Worm (Caenorhabditis elegans) whole organism, early embryonic: Measurements from ENCODE around the gene str-247.

Experiments
- B0310.2 ChIP-seq: sonication (generic microtip); optimal IDR thresholded peaks from 2 replicates; lab custom pipeline; 2016; ENCODE audit warnings: mild to moderate bottlenecking, missing genetic modification characterization, missing compliant biosample characterization
- F13C5.2 ChIP-seq: sonication (generic microtip); optimal IDR thresholded peaks from 2 replicates; lab custom pipeline; 2017; ENCODE audit warnings: mild to moderate bottlenecking, missing genetic modification characterization, inconsistent platforms, missing compliant biosample characterization
- aly-1 ChIP-seq: sonication (generic microtip); optimal IDR thresholded peaks from 2 replicates; lab custom pipeline; 2016; ENCODE audit warnings: missing genetic modification characterization, missing compliant biosample characterization
- ama-1 ChIP-seq: fragments of 150-350 bp; optimal IDR thresholded peaks from 2 replicates; lab custom pipeline; 2014
- ceh-13 ChIP-seq: fragments of 200-800 bp; sonication (Bioruptor generic); optimal IDR thresholded peaks from 2 replicates; lab custom pipeline; 2018; ENCODE audit warnings: mild to moderate bottlenecking, missing genetic modification characterization, missing compliant biosample characterization
- ceh-36 ChIP-seq: sonication (generic microtip); optimal IDR thresholded peaks from 2 replicates; lab custom pipeline; 2016; ENCODE audit warnings: missing genetic modification characterization, inconsistent platforms, missing compliant biosample characterization
- ets-7 ChIP-seq: sonication (generic microtip); optimal IDR thresholded peaks from 2 replicates; lab custom pipeline; 2016; ENCODE audit warnings: missing genotype, missing genetic modification characterization, missing compliant biosample characterization
- flt-1 ChIP-seq: fragments of 200-800 bp; sonication (Bioruptor generic); IDR thresholded peaks from 2 replicates; pipeline ENCODE4 v1.3.6; 2022; ENCODE audit warnings: missing genetic modification characterization, missing compliant biosample characterization
- hmbx-1 ChIP-seq: sonication (generic microtip); optimal IDR thresholded peaks from 2 replicates; lab custom pipeline; 2016; ENCODE audit warnings: mild to moderate bottlenecking, missing genetic modification characterization, missing compliant biosample characterization
- hmg-4 ChIP-seq: fragments of 200-800 bp; sonication (Bioruptor generic); optimal IDR thresholded peaks from 2 replicates; lab custom pipeline; 2018; ENCODE audit warnings: mild to moderate bottlenecking, missing genetic modification characterization, missing compliant biosample characterization
- hnd-1 ChIP-seq: sonication (generic microtip); optimal IDR thresholded peaks from 2 replicates; lab custom pipeline; 2016; ENCODE audit warnings: missing genetic modification characterization, missing compliant biosample characterization
- pes-1 ChIP-seq: fragments of 200-800 bp; sonication (Bioruptor generic); IDR thresholded peaks from 2 replicates; pipeline ENCODE4 v1.3.6; 2022; ENCODE audit warnings: missing genetic modification reagents, missing genetic modification characterization, missing compliant biosample characterization
- scrt-1 ChIP-seq: fragments of 200-800 bp; sonication (Bioruptor generic); IDR thresholded peaks from 2 replicates; pipeline ENCODE4 v1.3.6; 2022; ENCODE audit warnings: missing genetic modification characterization, missing compliant biosample characterization
- sea-1 ChIP-seq: fragments of 200-800 bp; sonication (Bioruptor generic); conservative IDR thresholded peaks from 2 replicates; pipeline ENCODE4 v1.3.6; 2022; ENCODE audit warnings: missing genetic modification characterization, missing compliant biosample characterization
- tbx-11 ChIP-seq: fragments of 200-800 bp; sonication (Bioruptor generic); IDR thresholded peaks from 2 replicates; pipeline ENCODE4 v1.3.6; 2022; ENCODE audit warnings: missing genetic modification characterization, missing compliant biosample characterization
- tbx-37 ChIP-seq: fragments of 200-800 bp; sonication (Bioruptor generic); conservative IDR thresholded peaks from 2 replicates; pipeline ENCODE4 v1.3.6; 2022; ENCODE audit warnings: missing genetic modification reagents, missing genetic modification characterization, missing compliant biosample characterization
- tra-4 ChIP-seq: sonication (generic microtip); optimal IDR thresholded peaks from 2 replicates; lab custom pipeline; 2017; ENCODE audit warnings: missing genetic modification characterization, missing compliant biosample characterization

The str-247 gene

ce11 chrV:3921635-3922034 is 32.2 kb upstream of the str-247 start, which contains the start of gene srx-65:
TSS of gene srx-65 (plus strand) at chrV:3921935.
- no peak for TF ChIP-seq ceh-13 (GFP tag; lab: Kevin White, UChicago)
- no peak for TF ChIP-seq ets-7
- TF ChIP-seq tbx-37 (GFP tag; lab: Robert Waterston, UW): no peak
- TF ChIP-seq B0310.2 (tag; lab: Kevin White, UChicago): no peak
- no peak for TF ChIP-seq tbx-11 (GFP tag; lab: Robert Waterston, UW)
- no peak for TF ChIP-seq hmbx-1 (tag; lab: Kevin White, UChicago)
- no peak for TF ChIP-seq F13C5.2
- no peak for TF ChIP-seq sea-1 (GFP tag; lab: Robert Waterston, UW)
- TF ChIP-seq pes-1 (GFP tag; lab: Robert Waterston, UW): no peak
- TF ChIP-seq hnd-1 (tag; lab: Kevin White, UChicago): no peak
- no peak for TF ChIP-seq scrt-1 (GFP tag; lab: Robert Waterston, UW)
- TF ChIP-seq ceh-36 (tag; lab: Kevin White, UChicago): no peak
- no peak for TF ChIP-seq aly-1 (tag; lab: Kevin White, UChicago)
- no peak for TF ChIP-seq hmg-4 (GFP tag; lab: Kevin White, UChicago)
- no peak for TF ChIP-seq tra-4

ce11 chrV:3922547-3922946 is 31.3 kb upstream of the str-247 start:
- TF ChIP-seq tbx-37 (GFP tag; lab: Robert Waterston, UW): no peak
- no peak for TF ChIP-seq pes-1 (GFP tag; lab: Robert Waterston, UW)
- TF ChIP-seq aly-1 (tag; lab: Kevin White, UChicago): no peak
- no peak for TF ChIP-seq ceh-13 (GFP tag; lab: Kevin White, UChicago)
- no peak for TF ChIP-seq flt-1 (GFP tag; lab: Robert Waterston, UW)
- TF ChIP-seq hmbx-1 (tag; lab: Kevin White, UChicago): no peak
- no peak for TF ChIP-seq ets-7
- TF ChIP-seq tbx-11 (GFP tag; lab: Robert Waterston, UW): no peak
- TF ChIP-seq sea-1 (GFP tag; lab: Robert Waterston, UW): no peak
- no peak for TF ChIP-seq scrt-1 (GFP tag; lab: Robert Waterston, UW)
- TF ChIP-seq ama-1: no peak
- TF ChIP-seq B0310.2 (tag; lab: Kevin White, UChicago): no peak
- TF ChIP-seq F13C5.2: no peak
- TF ChIP-seq hnd-1 (tag; lab: Kevin White, UChicago): no peak
- no peak for TF ChIP-seq tra-4
- no peak for TF ChIP-seq ceh-36 (tag; lab: Kevin White, UChicago)
- no peak for TF ChIP-seq hmg-4 (GFP tag; lab: Kevin White, UChicago)

DNA sequence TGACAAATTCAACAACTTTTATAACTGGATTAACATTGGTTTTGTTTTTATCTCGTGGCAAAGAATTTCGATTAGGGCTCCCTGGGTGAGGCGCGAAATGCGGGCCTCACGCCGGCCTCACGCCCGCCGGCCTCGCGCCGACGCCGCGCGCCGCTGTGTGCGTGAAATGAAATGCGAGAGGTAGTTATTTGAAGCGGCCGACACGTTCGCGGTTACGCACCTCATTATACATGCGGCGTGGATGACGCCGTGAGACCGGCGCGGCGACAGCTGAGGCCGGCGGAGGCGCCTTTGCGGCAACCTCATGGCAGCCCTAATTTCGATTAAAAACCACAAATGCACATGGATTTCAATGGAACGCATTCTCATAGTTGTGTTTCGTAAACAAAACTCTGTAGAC is 26.3 kb upstream of the str-247 start:
- no peak for TF ChIP-seq ceh-36 (tag; lab: Kevin White, UChicago)
- TF ChIP-seq tbx-37 (GFP tag; lab: Robert Waterston, UW): no peak
- TF ChIP-seq tra-4: no peak
- TF ChIP-seq aly-1 (tag; lab: Kevin White, UChicago): no peak
- no peak for TF ChIP-seq F13C5.2

DNA sequence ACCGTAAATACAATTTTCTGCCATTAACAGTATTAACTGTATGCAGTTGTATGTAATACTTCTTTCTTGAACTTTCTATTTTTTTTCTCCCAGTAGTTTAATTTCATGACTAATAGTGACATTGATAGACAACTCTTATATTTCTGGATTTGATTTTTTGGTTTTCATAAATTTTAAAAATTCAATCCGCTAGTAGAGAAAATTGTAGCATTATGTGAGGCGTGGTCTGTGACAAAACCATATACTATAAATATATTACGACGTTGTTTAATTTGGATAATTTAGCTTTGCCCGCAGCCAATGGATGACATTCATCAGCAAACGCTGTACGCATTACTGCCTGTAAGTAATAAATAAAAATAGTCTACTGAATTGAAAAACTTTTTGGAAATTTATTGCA is 24.7 kb upstream of the str-247 start, which contains the start of gene srx-64:
srx-64 (plus strand) TSS at position 301 of the 400 bp plus-strand sequence.
- TF ChIP-seq tbx-11 (GFP tag; lab: Robert Waterston, UW) (no peak), hmg-4 (GFP tag; lab: Kevin White, UChicago) (no peak), B0310.2 (tag; lab: Kevin White, UChicago) (no peak), flt-1 (GFP tag; lab: Robert Waterston, UW) (no peak), ceh-36 (tag; lab: Kevin White, UChicago) (no peak), pes-1 (GFP tag; lab: Robert Waterston, UW) (no peak), tra-4 (no peak), sea-1 (GFP tag; lab: Robert Waterston, UW) (no peak), scrt-1 (GFP tag; lab: Robert Waterston, UW) (no peak), hmbx-1 (tag; lab: Kevin White, UChicago) (no peak), ceh-13 (GFP tag; lab: Kevin White, UChicago) (no peak), ets-7 (no peak), hnd-1 (tag; lab: Kevin White, UChicago) (no peak), ama-1 (no peak), aly-1 (tag; lab: Kevin White, UChicago) (no peak), tbx-37 (GFP tag; lab: Robert Waterston, UW) (no peak), F13C5.2 (no peak)

- TF ChIP-seq scrt-1 (GFP tag; lab: Robert Waterston, UW) (no peak), flt-1 (GFP tag; lab: Robert Waterston, UW) (no peak), ceh-36 (tag; lab: Kevin White, UChicago) (no peak), tra-4 (no peak), ama-1 (no peak), ets-7 (no peak), aly-1 (tag; lab: Kevin White, UChicago) (no peak), tbx-11 (GFP tag; lab: Robert Waterston, UW) (no peak), pes-1 (GFP tag; lab: Robert Waterston, UW) (no peak)
Observed at ce11 chrV:3931326-3931725, 22.5 kb upstream of the str-247 start, which contains the start of gene srx-63. TSS of gene srx-63 (plus strand) at chrV:3931626.

DNA sequence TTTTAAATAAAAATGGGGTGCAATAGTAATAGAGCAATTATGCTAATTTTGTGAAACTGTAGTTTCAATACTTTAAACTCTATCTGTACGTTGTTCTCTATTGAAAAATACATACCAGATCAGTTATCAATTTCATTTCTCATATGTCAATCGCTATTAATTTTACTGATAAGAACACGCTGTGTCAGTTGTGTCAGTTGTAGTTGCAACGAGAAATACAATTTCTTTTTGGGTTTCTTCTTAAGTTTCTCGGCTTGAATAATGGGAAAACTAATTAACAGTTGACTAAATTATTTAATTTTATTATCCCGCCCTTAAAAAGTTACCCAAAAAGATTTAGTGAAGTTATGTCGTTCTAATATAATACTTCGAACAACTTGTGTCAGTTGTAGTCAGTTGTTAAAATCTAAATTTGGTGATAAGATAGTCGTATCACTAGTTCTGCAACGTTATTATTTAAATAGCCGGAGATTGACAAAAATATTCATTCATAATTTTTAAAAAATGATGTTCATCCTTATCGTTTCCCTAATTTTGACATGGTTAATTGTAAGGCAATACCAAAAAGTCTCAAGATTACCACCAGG is 17.9 kb upstream of the str-247 start, which contains the start of gene cyp-35A5:
cyp-35A5 (plus strand) TSS at position 435 of the 587 bp plus-strand sequence.
- TF ChIP-seq ets-7: no peak
- TF ChIP-seq ama-1: no peak
- TF ChIP-seq aly-1 (tag; lab: Kevin White, UChicago): no peak
- no peak for TF ChIP-seq tbx-37 (GFP tag; lab: Robert Waterston, UW)
- TF ChIP-seq hmbx-1 (tag; lab: Kevin White, UChicago): no peak
- no peak for TF ChIP-seq pes-1 (GFP tag; lab: Robert Waterston, UW)
- no peak for TF ChIP-seq hmg-4 (GFP tag; lab: Kevin White, UChicago)
- TF ChIP-seq tbx-11 (GFP tag; lab: Robert Waterston, UW): no peak
- no peak for TF ChIP-seq F13C5.2
- no peak for TF ChIP-seq sea-1 (GFP tag; lab: Robert Waterston, UW)
- TF ChIP-seq hnd-1 (tag; lab: Kevin White, UChicago): no peak
- no peak for TF ChIP-seq scrt-1 (GFP tag; lab: Robert Waterston, UW)
- no peak for TF ChIP-seq ceh-13 (GFP tag; lab: Kevin White, UChicago)
- no peak for TF ChIP-seq flt-1 (GFP tag; lab: Robert Waterston, UW)
- no peak for TF ChIP-seq ceh-36 (tag; lab: Kevin White, UChicago)
